Fruit fly (Drosophila melanogaster) whole organism, embryonic: ENCODE measurements around the gene CG6800.
A peak's percentile ranks its signal among the peaks of the same experiment; 100 is the strongest.
"Not testable (repeated sequence)": the region's sequence is repeated elsewhere in the genome, so short reads cannot be mapped to it uniquely, and the experiment has no call there.

Source experiments
- CG10147 ChIP-seq: fragments of 200-800 bp; sonication (Bioruptor generic); optimal IDR thresholded peaks from 2 replicates; lab custom pipeline; 2019; ENCODE audit warnings: missing biosample characterization, mild to moderate bottlenecking, missing genetic modification characterization, moderate library complexity
- CG10462 ChIP-seq: fragments of 200-800 bp; sonication (Bioruptor generic); optimal IDR thresholded peaks from 2 replicates; lab custom pipeline; 2016; ENCODE audit warnings: missing biosample characterization, missing genetic modification characterization
- CG1233 ChIP-seq: fragments of 200-800 bp; sonication (Bioruptor generic); optimal IDR thresholded peaks from 4 replicates; lab custom pipeline; 2018; ENCODE audit warnings: missing biosample characterization, mild to moderate bottlenecking, missing genetic modification characterization
- CG13123 ChIP-seq: fragments of 200-800 bp; sonication (Bioruptor generic); optimal IDR thresholded peaks from 2 replicates; lab custom pipeline; 2016; ENCODE audit warnings: missing biosample characterization, missing genetic modification characterization
- CG14050 ChIP-seq: fragments of 200-800 bp; sonication (Bioruptor generic); IDR thresholded peaks from 3 replicates; pipeline ENCODE4 v1.3.6; 2022; ENCODE audit warnings: missing biosample characterization, missing genetic modification characterization
- CG15073 ChIP-seq: fragments of 200-800 bp; sonication (Bioruptor generic); optimal IDR thresholded peaks from 2 replicates; lab custom pipeline; 2016; ENCODE audit warnings: missing biosample characterization, missing genetic modification characterization
- CG16813 ChIP-seq: fragments of 200-800 bp; sonication (Bioruptor generic); IDR thresholded peaks from 3 replicates; pipeline ENCODE4 v1.3.6; 2022; ENCODE audit warnings: missing biosample characterization, missing genetic modification characterization; ENCODE audit not compliant: partially characterized antibody
- CG18476 ChIP-seq: fragments of 200-800 bp; sonication (Bioruptor generic); optimal IDR thresholded peaks from 2 replicates; lab custom pipeline; 2016; ENCODE audit warnings: missing biosample characterization, mild to moderate bottlenecking, missing genetic modification characterization
- CG2202 ChIP-seq: fragments of 200-800 bp; sonication (Bioruptor generic); optimal IDR thresholded peaks from 2 replicates; lab custom pipeline; 2018; ENCODE audit warnings: missing biosample characterization, mild to moderate bottlenecking, missing genetic modification characterization
- CG5245 ChIP-seq: fragments of 200-800 bp; sonication (Bioruptor generic); optimal IDR thresholded peaks from 3 replicates; lab custom pipeline; 2016; ENCODE audit warnings: missing biosample characterization, missing genetic modification characterization
- CG7357 ChIP-seq: fragments of 200-800 bp; sonication (Bioruptor generic); IDR thresholded peaks from 3 replicates; pipeline ENCODE4 v1.3.6; 2022; ENCODE audit warnings: missing biosample characterization, missing genetic modification characterization
- CG8388 ChIP-seq: fragments of 200-800 bp; sonication (Bioruptor generic); optimal IDR thresholded peaks from 2 replicates; lab custom pipeline; 2019; ENCODE audit warnings: missing biosample characterization, mild to moderate bottlenecking, missing genetic modification characterization, moderate library complexity
- D ChIP-seq, 2 experiments: fragments of 200-800 bp in 1 of 2; fragments of >200 bp in 1 of 2; sonication (Bioruptor generic) in 1 of 2; optimal IDR thresholded peaks; 2 replicates in 1 of 2; 3 replicates in 1 of 2; lab custom pipeline; 2017; ENCODE audit warnings: mild to moderate bottlenecking in 1 of 2, missing biosample characterization in 1 of 2, missing genetic modification characterization in 1 of 2, missing genetic modification reagents in 1 of 2
- Dbx ChIP-seq: fragments of 200-800 bp; sonication (Bioruptor generic); IDR thresholded peaks from 3 replicates; pipeline ENCODE4 v1.3.6; 2022; ENCODE audit warnings: missing biosample characterization, missing genetic modification characterization
- Doc3 ChIP-seq: fragments of 200-800 bp; sonication (Bioruptor generic); IDR thresholded peaks from 3 replicates; pipeline ENCODE4 v1.3.6; 2022; ENCODE audit warnings: missing biosample characterization, missing genetic modification characterization; ENCODE audit not compliant: partially characterized antibody
- E2f2 ChIP-seq: fragments of 200-800 bp; sonication (Bioruptor generic); IDR thresholded peaks from 2 replicates; pipeline ENCODE4 v1.3.6; 2022; ENCODE audit warnings: missing biosample characterization, missing genetic modification characterization
- Ets65A ChIP-seq: fragments of 200-800 bp; sonication (Bioruptor generic); peaks from one replicate; lab custom pipeline; 2016; ENCODE audit warnings: missing biosample characterization, missing genetic modification characterization
- Lhr ChIP-seq: fragments of 200-800 bp; sonication (Bioruptor generic); optimal IDR thresholded peaks from 3 replicates; lab custom pipeline; 2017; ENCODE audit warnings: mild to moderate bottlenecking, missing biosample characterization, missing genetic modification reagents, missing genetic modification characterization
- Lpt ChIP-seq: fragments of >200 bp; optimal IDR thresholded peaks from 2 replicates; lab custom pipeline; 2018; ENCODE audit warnings: missing biosample characterization, missing genetic modification characterization
- Mad ChIP-seq: fragments of 200-800 bp; sonication (Bioruptor generic); optimal IDR thresholded peaks from 2 replicates; lab custom pipeline; 2016; ENCODE audit warnings: missing biosample characterization, missing genetic modification characterization
- Myb ChIP-seq: fragments of 200-800 bp; sonication (Bioruptor generic); optimal IDR thresholded peaks from 2 replicates; lab custom pipeline; 2016; ENCODE audit warnings: missing biosample characterization, missing genetic modification characterization
- Pdp1 ChIP-seq, 2 experiments: fragments of 200-800 bp; sonication (Bioruptor generic); optimal IDR thresholded peaks; 3 replicates each; lab custom pipeline; 2016; ENCODE audit warnings: missing biosample characterization in 2 of 2, missing genetic modification characterization in 2 of 2, mild to moderate bottlenecking in 1 of 2, moderate library complexity in 1 of 2
- Stat92E ChIP-seq, 3 experiments: fragments of >200 bp in 2 of 3; fragments of 200-800 bp in 1 of 3; sonication (Bioruptor generic) in 1 of 3; optimal IDR thresholded peaks; 2 replicates each; lab custom pipeline; 2017 to 2019; ENCODE audit warnings: missing biosample characterization in 3 of 3, missing genetic modification characterization in 3 of 3, mild to moderate bottlenecking in 1 of 3, moderate library complexity in 1 of 3
- aop ChIP-seq: fragments of 200-800 bp; sonication (Bioruptor generic); IDR thresholded peaks from 2 replicates; pipeline ENCODE4 v1.3.6; 2022; ENCODE audit warnings: missing biosample characterization, missing genetic modification characterization
- bcd ChIP-seq: fragments of 200-800 bp; sonication (Bioruptor generic); optimal IDR thresholded peaks from 2 replicates; lab custom pipeline; 2017; ENCODE audit warnings: missing biosample characterization, mild to moderate bottlenecking, missing genetic modification characterization
- bowl ChIP-seq: fragments of 200-800 bp; sonication (Bioruptor generic); IDR thresholded peaks from 2 replicates; pipeline ENCODE4 v1.3.6; 2022; ENCODE audit warnings: missing biosample characterization, missing genetic modification characterization
- dmrt11E ChIP-seq: fragments of 200-800 bp; sonication (Bioruptor generic); optimal IDR thresholded peaks from 3 replicates; lab custom pipeline; 2018; ENCODE audit warnings: missing biosample characterization, mild to moderate bottlenecking, missing genetic modification characterization, moderate library complexity
- grn ChIP-seq: fragments of 200-800 bp; sonication (Bioruptor generic); optimal IDR thresholded peaks from 3 replicates; lab custom pipeline; 2017; ENCODE audit warnings: missing biosample characterization, missing genetic modification characterization
- h ChIP-seq: fragments of >200 bp; optimal IDR thresholded peaks from 2 replicates; lab custom pipeline; 2017
- ind ChIP-seq: fragments of 200-800 bp; sonication (Bioruptor generic); optimal IDR thresholded peaks from 3 replicates; lab custom pipeline; 2016; ENCODE audit warnings: missing biosample characterization, missing genetic modification characterization
- jigr1 ChIP-seq: fragments of 200-800 bp; sonication (Bioruptor generic); IDR thresholded peaks from 3 replicates; pipeline ENCODE4 v1.3.6; 2022; ENCODE audit warnings: missing biosample characterization, missing genetic modification characterization
- kay ChIP-seq: fragments of 200-800 bp; sonication (Bioruptor generic); optimal IDR thresholded peaks from 2 replicates; lab custom pipeline; 2016; ENCODE audit warnings: missing biosample characterization, missing genetic modification characterization
- klu ChIP-seq: fragments of 200-800 bp; sonication (Bioruptor generic); IDR thresholded peaks from 2 replicates; pipeline ENCODE4 v1.3.6; 2022; ENCODE audit warnings: missing biosample characterization, missing genetic modification characterization
- lab ChIP-seq: fragments of 200-800 bp; sonication (Bioruptor generic); optimal IDR thresholded peaks from 3 replicates; lab custom pipeline; 2017; ENCODE audit warnings: missing biosample characterization, missing genetic modification characterization, mild to moderate bottlenecking, moderate library complexity, missing genetic modification reagents
- phol ChIP-seq: fragments of 200-800 bp; sonication (Bioruptor generic); optimal IDR thresholded peaks from 3 replicates; lab custom pipeline; 2018; ENCODE audit warnings: missing biosample characterization, mild to moderate bottlenecking, missing genetic modification characterization, moderate library complexity
- pita ChIP-seq: fragments of 200-800 bp; sonication (Bioruptor generic); optimal IDR thresholded peaks from 2 replicates; lab custom pipeline; 2017; ENCODE audit warnings: missing biosample characterization, mild to moderate bottlenecking, missing genetic modification characterization
- shn ChIP-seq: fragments of 200-800 bp; sonication (Bioruptor generic); optimal IDR thresholded peaks from 3 replicates; lab custom pipeline; 2016; ENCODE audit warnings: missing biosample characterization, missing genetic modification characterization
- slbo ChIP-seq: fragments of 200-800 bp; sonication (Bioruptor generic); IDR thresholded peaks from 2 replicates; pipeline ENCODE4 v1.3.6; 2022; ENCODE audit warnings: missing biosample characterization, missing genetic modification characterization
- stc ChIP-seq: fragments of 200-800 bp; sonication (Bioruptor generic); IDR thresholded peaks from 2 replicates; pipeline ENCODE4 v1.3.6; 2022; ENCODE audit warnings: missing biosample characterization, missing genetic modification characterization
- trh ChIP-seq: fragments of 200-800 bp; sonication (Bioruptor generic); optimal IDR thresholded peaks from 2 replicates; lab custom pipeline; 2016; ENCODE audit warnings: missing biosample characterization, missing genetic modification characterization
- unc-4 ChIP-seq: fragments of 200-800 bp; sonication (Bioruptor generic); IDR thresholded peaks from 2 replicates; pipeline ENCODE4 v1.3.6; 2022; ENCODE audit warnings: missing biosample characterization, missing genetic modification characterization; ENCODE audit not compliant: partially characterized antibody
- unpg ChIP-seq: fragments of 200-800 bp; sonication (Bioruptor generic); optimal IDR thresholded peaks from 3 replicates; lab custom pipeline; 2018; ENCODE audit warnings: missing biosample characterization, mild to moderate bottlenecking, missing genetic modification characterization, moderate library complexity
- wor ChIP-seq: fragments of 200-800 bp; sonication (Bioruptor generic); IDR thresholded peaks from 2 replicates; pipeline ENCODE4 v1.3.6; 2022; ENCODE audit warnings: missing biosample characterization, missing genetic modification characterization

CG6800 gene

dm6 chr3R:21736196-21736595 lies 39.7 kb upstream of the CG6800 start, which contains the start of gene Sfp93F:
Gene Sfp93F, minus strand, starts transcription at chr3R:21736296.
- TF ChIP-seq h (lab: Kevin White, UChicago); CG5245 (GFP tag; lab: Kevin White, UChicago); phol (tag; lab: Kevin White, UChicago): not testable (repeated sequence)

- TF ChIP-seq Ets65A (GFP tag; lab: Kevin White, UChicago) (peak; percentile 1), CG14050 (GFP tag; lab: Robert Waterston, UW) (no peak)
- TF ChIP-seq, all 482 proteins: peak for 1
Observed at dm6 chr3R:21736749-21737148, 39.2 kb upstream of the CG6800 start, which contains the start of gene CG42869. Gene CG42869, minus strand, starts transcription at chr3R:21736849.

- TF ChIP-seq Lhr (no peak), E2f2 (GFP tag; lab: Robert Waterston, UW) (no peak), CG18476 (GFP tag; lab: Kevin White, UChicago) (no peak), Pdp1 (GFP tag; optimal IDR thresholded peaks at IDR 0.05; lab: Kevin White, UChicago) (no peak)
Observed at dm6 chr3R:21737264-21737663, 38.7 kb upstream of the CG6800 start, which contains the start of gene CG42870. Gene CG42870, minus strand, starts transcription at chr3R:21737364.

- TF ChIP-seq kay, result no peak
- no peak for TF ChIP-seq aop
Observed at dm6 chr3R:21739010-21739409, 36.9 kb upstream of the CG6800 start, which contains the start of gene CG34034. Gene CG34034, minus strand, starts transcription at chr3R:21739110.

dm6 chr3R:21739750-21740319 lies 36.1 kb upstream of the CG6800 start, which contains the start of gene CG5849:
Gene CG5849, plus strand, starts transcription at chr3R:21740105.
- TF ChIP-seq unpg (GFP tag; lab: Kevin White, UChicago) (no peak), CG16813 (no peak), CG1233 (GFP tag; lab: Kevin White, UChicago) (no peak), trh (GFP tag; lab: Kevin White, UChicago) (no peak), CG14050 (GFP tag; lab: Robert Waterston, UW) (no peak), CG8388 (GFP tag; lab: Kevin White, UChicago) (no peak), unc-4 (no peak), CG15073 (GFP tag; lab: Kevin White, UChicago) (peak; percentile 4), CG2202 (tag; lab: Kevin White, UChicago) (no peak), dmrt11E (tag; lab: Kevin White, UChicago) (no peak), CG10147 (GFP tag; lab: Kevin White, UChicago) (no peak), CG13123 (no peak), klu (GFP tag; lab: Robert Waterston, UW) (no peak), Dbx (GFP tag; lab: Robert Waterston, UW) (no peak), CG7357 (no peak), Stat92E (GFP tag; optimal IDR thresholded peaks at IDR 0.05; lab: Kevin White, UChicago) (no peak), ind (GFP tag; lab: Kevin White, UChicago) (no peak), Doc3 (GFP tag; lab: Robert Waterston, UW) (no peak), grn (GFP tag; lab: Kevin White, UChicago) (peak; percentile 67), bcd (GFP tag; lab: Kevin White, UChicago) (no peak), bowl (GFP tag; lab: Robert Waterston, UW) (no peak), shn (no peak), D (optimal IDR thresholded peaks at IDR 0.05; lab: Kevin White, UChicago) (no peak), D (GFP tag; optimal IDR thresholded peaks at IDR 0.05; lab: Kevin White, UChicago) (no peak), stc (GFP tag; lab: Robert Waterston, UW) (no peak), lab (GFP tag; lab: Kevin White, UChicago) (peak; percentile 83), Mad (GFP tag; lab: Kevin White, UChicago) (no peak), slbo (no peak), Myb (GFP tag; lab: Kevin White, UChicago) (no peak), wor (no peak), jigr1 (GFP tag; lab: Robert Waterston, UW) (no peak), pita (no peak), CG10462 (GFP tag; lab: Kevin White, UChicago) (no peak), Lpt (GFP tag; lab: Kevin White, UChicago) (no peak)
